Fruit fly (Drosophila melanogaster) whole organism, embryonic: ENCODE measurements around the gene CG34008.

Source experiments
- Blimp-1 ChIP-seq: fragments of 200-800 bp; sonication (Bioruptor generic); optimal IDR thresholded peaks from 3 replicates; lab custom pipeline; 2018; ENCODE audit warnings: missing biosample characterization, missing genetic modification characterization, mild to moderate bottlenecking, moderate library complexity, missing genetic modification reagents
- CG11085 ChIP-seq: fragments of 200-800 bp; sonication (Bioruptor generic); IDR thresholded peaks from 2 replicates; pipeline ENCODE4 v1.3.6; 2022; ENCODE audit warnings: missing biosample characterization, missing genetic modification characterization
- CG1233 ChIP-seq: fragments of 200-800 bp; sonication (Bioruptor generic); optimal IDR thresholded peaks from 4 replicates; lab custom pipeline; 2018; ENCODE audit warnings: missing biosample characterization, mild to moderate bottlenecking, missing genetic modification characterization
- CG12391 ChIP-seq: fragments of 200-800 bp; sonication (Bioruptor generic); optimal IDR thresholded peaks from 3 replicates; lab custom pipeline; 2018; ENCODE audit warnings: missing biosample characterization, mild to moderate bottlenecking, missing genetic modification characterization, moderate library complexity
- CG1602 ChIP-seq: fragments of 200-800 bp; sonication (Bioruptor generic); optimal IDR thresholded peaks from 3 replicates; lab custom pipeline; 2016; ENCODE audit warnings: missing biosample characterization, missing genetic modification characterization
- CG16779 ChIP-seq: fragments of 200-800 bp; sonication (Bioruptor generic); IDR thresholded peaks from 2 replicates; pipeline ENCODE4 v1.3.6; 2022; ENCODE audit warnings: missing biosample characterization, missing genetic modification characterization
- CG17328 ChIP-seq: fragments of 200-800 bp; sonication (Bioruptor generic); IDR thresholded peaks from 2 replicates; pipeline ENCODE4 v1.3.6; 2022; ENCODE audit warnings: missing biosample characterization, missing genetic modification characterization
- CG17385 ChIP-seq: fragments of 200-800 bp; sonication (Bioruptor generic); optimal IDR thresholded peaks from 3 replicates; lab custom pipeline; 2018; ENCODE audit warnings: missing biosample characterization, mild to moderate bottlenecking, missing genetic modification characterization
- CG1792 ChIP-seq: fragments of 200-800 bp; sonication (Bioruptor generic); optimal IDR thresholded peaks from 2 replicates; lab custom pipeline; 2016; ENCODE audit warnings: missing biosample characterization, missing genetic modification characterization
- CG2120 ChIP-seq: fragments of 200-800 bp; sonication (Bioruptor generic); optimal IDR thresholded peaks from 3 replicates; lab custom pipeline; 2016; ENCODE audit warnings: missing biosample characterization, missing genetic modification characterization
- CG2889 ChIP-seq: fragments of 200-800 bp; sonication (Bioruptor generic); IDR thresholded peaks from 3 replicates; pipeline ENCODE4 v1.3.6; 2022; ENCODE audit warnings: missing biosample characterization, missing genetic modification characterization
- CG4360 ChIP-seq: fragments of 200-800 bp; sonication (Bioruptor generic); IDR thresholded peaks from 2 replicates; pipeline ENCODE4 v1.3.6; 2022; ENCODE audit warnings: missing biosample characterization, missing genetic modification characterization
- CG43689 ChIP-seq: fragments of 200-800 bp; sonication (Bioruptor generic); IDR thresholded peaks from 2 replicates; pipeline ENCODE4 v1.3.6; 2022; ENCODE audit warnings: missing biosample characterization, missing genetic modification characterization
- CG4820 ChIP-seq: fragments of 200-800 bp; sonication (Bioruptor generic); optimal IDR thresholded peaks from 3 replicates; lab custom pipeline; 2016; ENCODE audit warnings: missing biosample characterization, missing genetic modification characterization
- CG6689 ChIP-seq: fragments of 200-800 bp; sonication (Bioruptor generic); IDR thresholded peaks from 2 replicates; pipeline ENCODE4 v1.3.6; 2022; ENCODE audit warnings: missing biosample characterization, missing genetic modification characterization
- CG7987 ChIP-seq: fragments of 200-800 bp; sonication (Bioruptor generic); optimal IDR thresholded peaks from 2 replicates; lab custom pipeline; 2018; ENCODE audit warnings: missing biosample characterization, mild to moderate bottlenecking, missing genetic modification characterization, moderate library complexity
- CG9215 ChIP-seq: fragments of 200-800 bp; sonication (Bioruptor generic); IDR thresholded peaks from 2 replicates; pipeline ENCODE4 v1.3.6; 2022; ENCODE audit warnings: missing biosample characterization, missing genetic modification characterization
- CG9609 ChIP-seq: fragments of 200-800 bp; sonication (Bioruptor generic); optimal IDR thresholded peaks from 3 replicates; lab custom pipeline; 2016; ENCODE audit warnings: missing biosample characterization, missing genetic modification characterization
- CkIIα-i1 ChIP-seq: fragments of 200-800 bp; sonication (Bioruptor generic); IDR thresholded peaks from 2 replicates; pipeline ENCODE4 v1.3.6; 2022; ENCODE audit warnings: missing biosample characterization, missing genetic modification characterization
- CrebB ChIP-seq: fragments of 200-800 bp; sonication (Bioruptor generic); optimal IDR thresholded peaks from 3 replicates; lab custom pipeline; 2018; ENCODE audit warnings: missing biosample characterization, mild to moderate bottlenecking, missing genetic modification characterization
- Dek ChIP-seq: fragments of 200-800 bp; sonication (Bioruptor generic); optimal IDR thresholded peaks from 3 replicates; lab custom pipeline; 2019; ENCODE audit warnings: missing biosample characterization, mild to moderate bottlenecking, missing genetic modification characterization, moderate library complexity
- Dfd ChIP-seq, 2 experiments: fragments of >200 bp; optimal IDR thresholded peaks; 2 replicates each; lab custom pipeline; 2017; ENCODE audit warnings: missing biosample characterization in 2 of 2, missing genetic modification characterization in 2 of 2
- Ets97D ChIP-seq: fragments of 200-800 bp; sonication (Bioruptor generic); optimal IDR thresholded peaks from 3 replicates; lab custom pipeline; 2016; ENCODE audit warnings: missing biosample characterization, missing genetic modification characterization
- GATAe ChIP-seq: fragments of 200-800 bp; sonication (Bioruptor generic); conservative IDR thresholded peaks from 2 replicates; pipeline ENCODE4 v1.3.6; 2022; ENCODE audit warnings: missing biosample characterization, missing genetic modification characterization
- Gsc ChIP-seq: fragments of 200-800 bp; sonication (Bioruptor generic); IDR thresholded peaks from 2 replicates; pipeline ENCODE4 v1.3.6; 2022; ENCODE audit warnings: missing biosample characterization, missing genetic modification characterization
- MESR4 ChIP-seq: fragments of 200-800 bp; sonication (Bioruptor generic); optimal IDR thresholded peaks from 2 replicates; lab custom pipeline; 2018; ENCODE audit warnings: missing biosample characterization, mild to moderate bottlenecking, missing genetic modification characterization, moderate library complexity
- Myb ChIP-seq: fragments of 200-800 bp; sonication (Bioruptor generic); optimal IDR thresholded peaks from 2 replicates; lab custom pipeline; 2016; ENCODE audit warnings: missing biosample characterization, missing genetic modification characterization
- NK7.1 ChIP-seq: fragments of 200-800 bp; sonication (Bioruptor generic); optimal IDR thresholded peaks from 3 replicates; lab custom pipeline; 2016; ENCODE audit warnings: missing biosample characterization, missing genetic modification characterization
- NfI ChIP-seq: fragments of 200-800 bp; sonication (Bioruptor generic); optimal IDR thresholded peaks from 3 replicates; lab custom pipeline; 2018; ENCODE audit warnings: missing biosample characterization, mild to moderate bottlenecking, missing genetic modification characterization, moderate library complexity
- Oaz ChIP-seq: fragments of 200-800 bp; sonication (Bioruptor generic); IDR thresholded peaks from 2 replicates; pipeline ENCODE4 v1.3.6; 2022; ENCODE audit warnings: missing biosample characterization, missing genetic modification characterization
- Rx ChIP-seq: fragments of 200-800 bp; sonication (Bioruptor generic); IDR thresholded peaks from 2 replicates; pipeline ENCODE4 v1.3.6; 2022; ENCODE audit warnings: missing biosample characterization, missing genetic modification characterization
- YL-1 ChIP-seq: fragments of 200-800 bp; sonication (Bioruptor generic); optimal IDR thresholded peaks from 3 replicates; lab custom pipeline; 2017; ENCODE audit warnings: missing biosample characterization, mild to moderate bottlenecking, missing genetic modification characterization
- ac ChIP-seq: fragments of 200-800 bp; sonication (Bioruptor generic); optimal IDR thresholded peaks from 3 replicates; lab custom pipeline; 2017; ENCODE audit warnings: missing biosample characterization, mild to moderate bottlenecking, missing genetic modification characterization
- ap ChIP-seq: fragments of 200-800 bp; sonication (Bioruptor generic); IDR thresholded peaks from 2 replicates; pipeline ENCODE4 v1.3.6; 2022; ENCODE audit warnings: missing biosample characterization, missing genetic modification characterization
- ato ChIP-seq: fragments of 200-800 bp; sonication (Bioruptor generic); IDR thresholded peaks from 2 replicates; pipeline ENCODE4 v1.3.6; 2022; ENCODE audit warnings: missing biosample characterization, missing genetic modification characterization; ENCODE audit not compliant: partially characterized antibody
- bab2 ChIP-seq: fragments of 200-800 bp; sonication (Bioruptor generic); optimal IDR thresholded peaks from 2 replicates; lab custom pipeline; 2016; ENCODE audit warnings: missing biosample characterization, missing genetic modification characterization
- br ChIP-seq: fragments of >200 bp; optimal IDR thresholded peaks from 2 replicates; lab custom pipeline; 2017
- crp ChIP-seq, 2 experiments: fragments of 200-800 bp; sonication (Bioruptor generic); optimal IDR thresholded peaks; 2 replicates in 1 of 2; 3 replicates in 1 of 2; lab custom pipeline; 2017; ENCODE audit warnings: missing biosample characterization in 2 of 2, missing genetic modification characterization in 2 of 2, mild to moderate bottlenecking in 1 of 2, moderate library complexity in 1 of 2
- en ChIP-seq: fragments of 200-800 bp; sonication (Bioruptor generic); optimal IDR thresholded peaks from 2 replicates; lab custom pipeline; 2016; ENCODE audit warnings: missing biosample characterization, missing genetic modification characterization
- fd3F ChIP-seq: fragments of 200-800 bp; sonication (Bioruptor generic); optimal IDR thresholded peaks from 2 replicates; lab custom pipeline; 2018; ENCODE audit warnings: missing biosample characterization, mild to moderate bottlenecking, missing genetic modification characterization, moderate library complexity
- fd64A ChIP-seq: fragments of 200-800 bp; sonication (Bioruptor generic); optimal IDR thresholded peaks from 3 replicates; lab custom pipeline; 2018; ENCODE audit warnings: missing biosample characterization, mild to moderate bottlenecking, missing genetic modification characterization
- gem ChIP-seq: fragments of 200-800 bp; sonication (Bioruptor generic); optimal IDR thresholded peaks from 2 replicates; lab custom pipeline; 2019; ENCODE audit warnings: missing biosample characterization, mild to moderate bottlenecking, missing genetic modification characterization, moderate library complexity
- gro ChIP-seq: fragments of 200-800 bp; sonication (Bioruptor generic); optimal IDR thresholded peaks from 2 replicates; lab custom pipeline; 2016; ENCODE audit warnings: missing biosample characterization, missing genetic modification characterization
- gsb-n ChIP-seq: fragments of 200-800 bp; sonication (Bioruptor generic); optimal IDR thresholded peaks from 3 replicates; lab custom pipeline; 2018; ENCODE audit warnings: missing biosample characterization, mild to moderate bottlenecking, missing genetic modification characterization
- lilli ChIP-seq: fragments of 200-800 bp; sonication (Bioruptor generic); optimal IDR thresholded peaks from 3 replicates; lab custom pipeline; 2016; ENCODE audit warnings: missing biosample characterization, missing genetic modification characterization
- lmd ChIP-seq: fragments of 200-800 bp; sonication (Bioruptor generic); IDR thresholded peaks from 2 replicates; pipeline ENCODE4 v1.3.6; 2022; ENCODE audit warnings: missing biosample characterization, missing genetic modification characterization
- nerfin-1 ChIP-seq: fragments of 200-800 bp; sonication (Bioruptor generic); optimal IDR thresholded peaks from 3 replicates; lab custom pipeline; 2019; ENCODE audit warnings: missing biosample characterization, mild to moderate bottlenecking, missing genetic modification characterization, moderate library complexity
- pb ChIP-seq: fragments of 200-800 bp; sonication (Bioruptor generic); optimal IDR thresholded peaks from 3 replicates; lab custom pipeline; 2016; ENCODE audit warnings: missing biosample characterization, missing genetic modification characterization
- peb ChIP-seq: fragments of 200-800 bp; sonication (Bioruptor generic); IDR thresholded peaks from 2 replicates; pipeline ENCODE4 v1.3.6; 2022; ENCODE audit warnings: missing biosample characterization, missing genetic modification characterization
- rib ChIP-seq: fragments of 200-800 bp; sonication (Bioruptor generic); IDR thresholded peaks from 2 replicates; pipeline ENCODE4 v1.3.6; 2022; ENCODE audit warnings: missing biosample characterization, missing genetic modification characterization
- sd ChIP-seq: fragments of 200-800 bp; sonication (Bioruptor generic); optimal IDR thresholded peaks from 3 replicates; lab custom pipeline; 2018; ENCODE audit warnings: missing biosample characterization, mild to moderate bottlenecking, missing genetic modification characterization, moderate library complexity
- sens ChIP-seq: fragments of 200-800 bp; sonication (Bioruptor generic); peaks from one replicate; lab custom pipeline; 2016; ENCODE audit warnings: missing biosample characterization, missing genetic modification characterization

CG34008 gene

DNA sequence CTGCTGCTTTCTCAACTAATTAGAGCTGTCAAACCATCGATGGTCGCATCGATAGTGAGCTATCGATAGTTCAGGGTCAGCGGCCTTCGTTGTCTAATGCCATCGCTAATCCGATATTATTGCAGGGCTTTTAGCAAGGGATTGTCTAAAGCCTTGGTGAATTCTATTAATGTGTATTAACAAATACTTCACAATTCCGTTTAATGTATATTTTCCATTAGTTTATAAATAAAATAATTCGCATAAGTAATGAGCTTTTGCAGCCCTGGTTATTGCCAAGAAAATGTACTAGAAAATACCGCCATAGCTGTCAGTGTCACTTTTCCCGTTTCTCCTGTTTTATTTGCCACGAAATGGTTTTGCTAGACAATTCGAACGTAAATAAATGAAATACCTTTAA, 1.5 kb downstream of the CG34008 start, which contains the start of the genes EloB and Srp14 (continued):
- peak; percentile 92 for TF ChIP-seq CG12391 (tag; lab: Kevin White, UChicago)
- peak; percentile 65 for TF ChIP-seq CG1792 (GFP tag; lab: Kevin White, UChicago)
- TF ChIP-seq nerfin-1 (tag; lab: Kevin White, UChicago), result peak; percentile 77
- peak; percentile 71 for TF ChIP-seq CG6689
- no peak for TF ChIP-seq Gsc (GFP tag; lab: Robert Waterston, UW)
- TF ChIP-seq CG1233 (GFP tag; lab: Kevin White, UChicago), result peak; percentile 74
- no peak for TF ChIP-seq peb
- TF ChIP-seq gro (GFP tag; lab: Kevin White, UChicago), result peak; percentile 87
- TF ChIP-seq Myb, result peak; percentile 37
- no peak for TF ChIP-seq CG4360
- peak in 1 of 2 experiments; percentile 27 for TF ChIP-seq crp (GFP tag; optimal IDR thresholded peaks at IDR 0.05; lab: Kevin White, UChicago)
- TF ChIP-seq en (GFP tag; lab: Kevin White, UChicago), result peak; percentile 31
- TF ChIP-seq MESR4, result peak; percentile 90
- TF ChIP-seq CG7987 (GFP tag; lab: Kevin White, UChicago), result peak; percentile 77
- TF ChIP-seq fd64A (GFP tag; lab: Kevin White, UChicago), result no peak
- TF ChIP-seq Dek (tag; lab: Kevin White, UChicago), result peak; percentile 74
- peak; percentile 78 for TF ChIP-seq CG2889 (GFP tag; lab: Robert Waterston, UW)
- peak; percentile 69 for TF ChIP-seq CG9609 (GFP tag; lab: Kevin White, UChicago)
- TF ChIP-seq CG17328, result peak; percentile 80
- TF ChIP-seq rib (GFP tag; lab: Robert Waterston, UW), result peak; percentile 71; the same call in 1 of the 2 replicates
- no peak for TF ChIP-seq GATAe (GFP tag; lab: Robert Waterston, UW)
- TF ChIP-seq sens (GFP tag; lab: Kevin White, UChicago), result peak; percentile 96
- TF ChIP-seq gsb-n (tag; lab: Kevin White, UChicago), result no peak
- peak; percentile 73 for TF ChIP-seq Blimp-1
- TF ChIP-seq lmd (GFP tag; lab: Robert Waterston, UW), result peak; percentile 78
- peak; percentile 94 for TF ChIP-seq lilli
- TF ChIP-seq CG17385 (GFP tag; lab: Kevin White, UChicago), result peak; percentile 73
- peak; percentile 24 for TF ChIP-seq NK7.1
- TF ChIP-seq ato (GFP tag; lab: Robert Waterston, UW), result peak; percentile 87
- TF ChIP-seq Rx (GFP tag; lab: Robert Waterston, UW), result no peak
- peak; percentile 95 for TF ChIP-seq YL-1
- TF ChIP-seq CG9215 (GFP tag; lab: Robert Waterston, UW), result peak; percentile 72
- TF ChIP-seq CG2120 (GFP tag; lab: Kevin White, UChicago), result peak; percentile 92
- no peak for TF ChIP-seq CkIIα-i1 (GFP tag; lab: Robert Waterston, UW)
- TF ChIP-seq bab2, result peak; percentile 83
- TF ChIP-seq Dfd (GFP tag; optimal IDR thresholded peaks at IDR 0.05; lab: Kevin White, UChicago), result no peak
- 0 out of 2 replicates have a peak, but pooled peaks have one; percentile 6 for TF ChIP-seq CG16779 (GFP tag; lab: Robert Waterston, UW)
- peak; percentile 65 for TF ChIP-seq fd3F (GFP tag; lab: Kevin White, UChicago)
- TF ChIP-seq sd (tag; lab: Kevin White, UChicago), result no peak
- TF ChIP-seq Oaz (GFP tag; lab: Robert Waterston, UW), result no peak
- TF ChIP-seq pb, result peak; percentile 23
- peak; percentile 69 for TF ChIP-seq CG4820 (GFP tag; lab: Kevin White, UChicago)
- no peak for TF ChIP-seq br
- TF ChIP-seq Ets97D (GFP tag; lab: Kevin White, UChicago), result peak; percentile 91
- TF ChIP-seq NfI, result peak; percentile 77
- TF ChIP-seq CG11085 (GFP tag; lab: Robert Waterston, UW), result peak; percentile 62; the same call in 1 of the 2 replicates
- TF ChIP-seq gem (tag; lab: Kevin White, UChicago), result peak; percentile 87
- peak; percentile 79 for TF ChIP-seq CG1602 (GFP tag; lab: Kevin White, UChicago)
- TF ChIP-seq ap (GFP tag; lab: Robert Waterston, UW), result 0 out of 2 replicates have a peak, but pooled peaks have one; percentile 33
- peak; percentile 59 for TF ChIP-seq CrebB (tag; lab: Kevin White, UChicago)
- no peak for TF ChIP-seq ac
- TF ChIP-seq CG43689 (GFP tag; lab: Robert Waterston, UW), result peak; percentile 53; the same call in 1 of the 2 replicates
